Fruit fly (Drosophila melanogaster) whole organism: Measurements from ENCODE around the gene Cyp4d21.

Experiments used
- CG8478 ChIP-seq: fragments of >200 bp; optimal IDR thresholded peaks from 2 replicates; lab custom pipeline; 2018; ENCODE audit warnings: inconsistent platforms
- Dll ChIP-seq: fragments of >200 bp; optimal IDR thresholded peaks from 2 replicates; lab custom pipeline; 2017
- EcR ChIP-seq, 2 experiments: fragments of >200 bp; optimal IDR thresholded peaks; 2 replicates each; lab custom pipeline; 2017; ENCODE audit warnings: missing biosample characterization in 2 of 2, missing genetic modification characterization in 2 of 2, missing genetic modification reagents in 2 of 2
- pan ChIP-seq: fragments of >200 bp; optimal IDR thresholded peaks from 2 replicates; lab custom pipeline; 2017
- psq ChIP-seq: fragments of >200 bp; optimal IDR thresholded peaks from 2 replicates; lab custom pipeline; 2017
- usp ChIP-seq: fragments of >200 bp; optimal IDR thresholded peaks from 2 replicates; lab custom pipeline; 2017; ENCODE audit warnings: missing biosample characterization, missing genetic modification characterization, mixed read lengths

Gene Cyp4d21

dm6 chr2L:7576462-7577360 is 28.7 kb upstream of the Cyp4d21 start:
- no peak for TF ChIP-seq usp
- TF ChIP-seq Dll (lab: Kevin White, UChicago): no peak
- TF ChIP-seq CG8478 (lab: Kevin White, UChicago): no peak
- TF ChIP-seq EcR (GFP tag; optimal IDR thresholded peaks at IDR 0.05; lab: Kevin White, UChicago): no peak
- no peak for TF ChIP-seq pan (lab: Kevin White, UChicago)
- no peak for TF ChIP-seq psq (lab: Kevin White, UChicago)

dm6 chr2L:7577646-7578045 is 27.8 kb upstream of the Cyp4d21 start:
- TF ChIP-seq Dll (lab: Kevin White, UChicago): no peak
- TF ChIP-seq CG8478 (lab: Kevin White, UChicago): no peak
- TF ChIP-seq pan (lab: Kevin White, UChicago): no peak
- no peak for TF ChIP-seq usp
- no peak for TF ChIP-seq EcR (GFP tag; optimal IDR thresholded peaks at IDR 0.05; lab: Kevin White, UChicago)
- TF ChIP-seq psq (lab: Kevin White, UChicago): no peak

DNA sequence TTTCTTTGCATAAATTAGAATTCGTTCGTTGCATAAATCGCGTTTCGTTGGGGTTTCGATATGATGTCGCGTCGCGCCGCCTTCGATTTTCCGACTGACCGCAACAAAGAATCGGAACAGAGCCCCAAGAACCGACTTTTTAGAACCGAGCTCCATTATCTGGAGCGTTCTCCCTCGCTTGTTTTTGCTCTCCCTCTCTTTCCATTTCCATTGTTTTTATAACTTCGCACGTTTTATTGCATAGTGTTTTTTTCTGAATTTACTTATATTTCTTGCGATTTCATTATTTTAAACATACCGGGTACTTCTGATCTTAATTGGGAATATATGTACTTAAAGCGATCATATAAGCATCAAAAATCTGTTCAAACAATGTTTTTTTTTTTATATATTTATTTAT is 26.5 kb upstream of the Cyp4d21 start, which contains the start of gene RapGAP1:
Gene RapGAP1 (minus strand): TSS at position 101 of the 400 bp plus-strand sequence.
- TF ChIP-seq CG8478 (lab: Kevin White, UChicago) (no peak), EcR (GFP tag; optimal IDR thresholded peaks at IDR 0.05; lab: Kevin White, UChicago) (no peak), pan (lab: Kevin White, UChicago) (no peak), psq (lab: Kevin White, UChicago) (no peak), usp (no peak), Dll (lab: Kevin White, UChicago) (no peak)

- TF ChIP-seq pan (lab: Kevin White, UChicago) (no peak), EcR (GFP tag; optimal IDR thresholded peaks at IDR 0.05; lab: Kevin White, UChicago) (no peak), Dll (lab: Kevin White, UChicago) (no peak), CG8478 (lab: Kevin White, UChicago) (no peak), usp (no peak), psq (lab: Kevin White, UChicago) (no peak)
These were observed 24.6 kb upstream of the Cyp4d21 start for dm6 chr2L:7580676-7581253.

DNA sequence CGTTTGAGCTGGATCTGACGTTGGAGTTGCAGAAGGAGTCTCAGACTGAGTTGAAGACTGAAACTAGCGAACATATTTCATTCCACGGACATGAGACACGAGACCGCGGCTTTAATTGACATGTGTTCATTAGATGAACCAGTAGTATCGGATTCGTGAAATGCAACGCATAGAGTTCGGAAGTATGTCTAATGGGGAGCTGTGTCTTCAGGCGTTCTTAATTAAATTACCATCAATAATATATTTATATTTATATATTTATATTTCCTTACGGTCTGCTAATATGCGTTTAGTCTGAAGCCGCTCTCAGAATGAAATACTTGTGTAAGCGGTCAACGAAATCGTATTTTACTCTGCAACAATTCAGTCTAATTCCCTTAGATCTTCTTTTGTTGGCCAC is 23.8 kb upstream of the Cyp4d21 start, which contains the start of gene Spn28B:
Gene Spn28B (plus strand): TSS at position 301 of the 400 bp plus-strand sequence.
- TF ChIP-seq usp: no peak
- no peak for TF ChIP-seq pan (lab: Kevin White, UChicago)
- TF ChIP-seq EcR (GFP tag; optimal IDR thresholded peaks at IDR 0.05; lab: Kevin White, UChicago): no peak
- TF ChIP-seq psq (lab: Kevin White, UChicago): no peak
- no peak for TF ChIP-seq Dll (lab: Kevin White, UChicago)
- TF ChIP-seq CG8478 (lab: Kevin White, UChicago): no peak

DNA sequence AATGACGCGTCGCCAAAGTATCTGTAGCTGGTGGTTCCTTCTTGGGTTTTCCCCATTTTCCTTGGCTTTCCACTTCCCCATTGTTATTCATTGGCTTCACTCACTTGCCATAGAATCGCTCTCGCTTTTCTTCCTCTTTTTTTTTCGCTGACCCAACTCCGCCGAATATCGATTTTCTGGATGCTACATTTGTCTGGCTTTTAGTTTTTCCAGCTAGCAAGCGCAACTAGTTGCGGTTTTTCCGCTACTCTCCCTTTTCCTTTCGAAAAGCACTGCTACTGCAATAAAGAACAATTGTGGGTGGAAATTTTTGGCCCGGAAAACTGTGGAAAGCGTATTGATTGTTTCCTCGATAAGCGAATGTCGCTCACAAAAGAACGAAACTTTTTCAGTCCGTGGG is 18.3 kb upstream of the Cyp4d21 start:
- no peak for TF ChIP-seq psq (lab: Kevin White, UChicago)
- no peak for TF ChIP-seq Dll (lab: Kevin White, UChicago)
- TF ChIP-seq EcR (GFP tag; optimal IDR thresholded peaks at IDR 0.05; lab: Kevin White, UChicago): no peak
- no peak for TF ChIP-seq usp
- TF ChIP-seq pan (lab: Kevin White, UChicago): no peak

DNA sequence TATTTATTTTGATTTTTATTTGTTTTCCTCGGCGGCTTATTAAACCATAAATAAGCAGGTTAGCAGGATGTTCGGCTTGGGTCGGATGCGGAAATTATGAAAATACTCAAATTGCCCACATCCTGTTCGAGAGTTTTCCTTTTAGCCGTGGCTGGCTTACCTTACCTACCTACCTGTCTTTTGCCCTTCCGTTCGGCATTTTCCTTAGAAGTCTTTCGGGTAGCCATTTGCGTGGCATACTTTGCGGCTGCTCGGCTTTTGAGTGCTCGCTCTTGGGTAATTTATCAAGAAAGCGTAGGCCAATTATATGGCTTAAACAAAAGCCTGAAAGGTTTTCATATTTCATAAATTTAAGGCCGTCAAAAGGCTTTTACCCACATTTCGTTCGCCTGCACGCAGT is 12.5 kb upstream of the Cyp4d21 start:
- TF ChIP-seq CG8478 (lab: Kevin White, UChicago) (no peak), psq (lab: Kevin White, UChicago) (no peak), EcR (GFP tag; optimal IDR thresholded peaks at IDR 0.05; lab: Kevin White, UChicago) (no peak)

DNA sequence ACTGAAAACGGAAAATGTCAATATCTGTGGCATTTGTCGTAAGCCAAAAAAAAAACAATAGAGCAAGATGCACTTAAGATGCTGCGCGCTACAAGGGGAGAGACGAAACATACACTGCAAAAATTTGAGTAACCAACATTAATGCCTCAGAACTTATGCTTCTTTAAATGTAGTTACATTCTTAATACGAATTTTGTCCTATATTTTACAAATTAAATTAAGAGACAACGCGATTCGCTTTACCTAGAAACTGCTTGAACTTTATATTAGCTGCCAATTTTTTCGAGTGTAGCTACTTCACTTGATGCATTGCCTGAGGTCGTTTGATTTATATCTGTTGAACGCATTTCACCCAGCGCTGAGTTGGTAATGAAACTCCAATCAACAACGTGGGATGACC is 8.5 kb upstream of the Cyp4d21 start:
- TF ChIP-seq usp (no peak), Dll (lab: Kevin White, UChicago) (no peak)

DNA sequence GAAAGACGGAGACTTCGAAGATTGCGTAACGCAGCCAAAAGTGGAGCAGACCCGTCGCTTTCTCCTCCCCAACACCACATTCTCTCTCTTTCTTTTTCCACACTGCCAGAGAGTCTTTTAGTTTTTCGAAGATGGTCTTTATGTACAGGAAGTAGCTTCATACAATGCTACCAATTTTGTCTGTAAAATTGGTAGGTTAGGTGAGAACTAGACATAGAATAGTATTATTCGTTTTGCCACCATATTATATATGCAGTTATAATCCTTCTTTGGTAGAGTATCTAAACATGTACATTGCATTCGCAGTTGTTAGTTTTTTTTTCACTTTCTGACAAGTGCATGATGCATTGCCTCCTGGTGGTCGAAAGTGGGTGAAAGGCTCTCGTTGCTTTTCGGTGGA is 8.0 kb upstream of the Cyp4d21 start:
- no peak for TF ChIP-seq Dll (lab: Kevin White, UChicago)
- no peak for TF ChIP-seq CG8478 (lab: Kevin White, UChicago)
- no peak for TF ChIP-seq EcR (GFP tag; optimal IDR thresholded peaks at IDR 0.05; lab: Kevin White, UChicago)
- no peak for TF ChIP-seq psq (lab: Kevin White, UChicago)
- TF ChIP-seq pan (lab: Kevin White, UChicago): no peak
- no peak for TF ChIP-seq usp

DNA sequence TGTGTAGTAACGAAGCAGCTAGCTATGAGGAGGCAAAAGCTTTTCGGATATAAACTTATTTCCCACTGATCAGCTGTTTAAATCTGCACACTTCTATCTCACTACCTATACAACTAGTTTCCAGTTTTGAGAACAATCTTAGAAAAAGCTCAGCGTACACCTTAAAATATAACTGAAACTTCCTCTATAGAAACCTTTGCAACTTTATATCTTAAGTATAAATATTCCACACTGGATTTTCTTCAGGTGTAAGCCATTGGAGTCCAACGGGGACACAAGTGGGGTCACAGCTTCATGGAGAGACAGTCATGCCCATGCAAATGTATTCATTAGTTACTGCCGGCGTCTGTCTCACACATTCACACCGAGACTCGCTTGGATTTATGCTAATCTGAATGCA is 7.1 kb upstream of the Cyp4d21 start:
- TF ChIP-seq pan (lab: Kevin White, UChicago) (no peak), CG8478 (lab: Kevin White, UChicago) (no peak), Dll (lab: Kevin White, UChicago) (no peak), psq (lab: Kevin White, UChicago) (no peak), usp (no peak), EcR (GFP tag; optimal IDR thresholded peaks at IDR 0.05; lab: Kevin White, UChicago) (no peak)

dm6 chr2L:7598697-7599096 is 6.7 kb upstream of the Cyp4d21 start:
- TF ChIP-seq psq (lab: Kevin White, UChicago): no peak
- no peak for TF ChIP-seq EcR (GFP tag; optimal IDR thresholded peaks at IDR 0.05; lab: Kevin White, UChicago)
- TF ChIP-seq CG8478 (lab: Kevin White, UChicago): no peak
- no peak for TF ChIP-seq Dll (lab: Kevin White, UChicago)
- TF ChIP-seq pan (lab: Kevin White, UChicago): no peak
- no peak for TF ChIP-seq usp

DNA sequence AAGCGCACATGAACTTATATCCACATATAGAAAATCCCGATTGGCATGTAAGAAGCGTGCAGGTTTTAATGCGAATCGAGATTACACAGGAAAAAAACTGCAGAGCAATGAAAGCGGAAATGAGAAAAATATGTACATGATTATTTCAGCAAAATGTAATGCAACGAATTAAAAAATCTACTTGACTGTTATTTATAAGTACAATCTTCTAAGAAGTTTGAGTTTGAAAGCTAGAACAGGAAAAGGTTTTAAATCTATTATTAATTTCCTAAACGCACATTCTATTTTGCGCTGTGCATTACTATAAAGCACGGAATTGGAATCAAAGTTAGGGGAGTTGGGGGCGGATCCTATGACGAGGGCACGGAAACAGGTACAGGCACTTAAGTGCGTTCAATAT is 3.5 kb upstream of the Cyp4d21 start:
- no peak for TF ChIP-seq CG8478 (lab: Kevin White, UChicago)
- no peak for TF ChIP-seq psq (lab: Kevin White, UChicago)
- TF ChIP-seq Dll (lab: Kevin White, UChicago): no peak
- no peak for TF ChIP-seq pan (lab: Kevin White, UChicago)
- TF ChIP-seq usp: no peak
- TF ChIP-seq EcR (GFP tag; optimal IDR thresholded peaks at IDR 0.05; lab: Kevin White, UChicago): no peak
